Fruit fly (Drosophila melanogaster) whole organism, embryonic: ENCODE measurements around the gene unc-119.

Source experiments
- Bgb ChIP-seq: fragments of 200-800 bp; sonication (Bioruptor generic); IDR thresholded peaks from 2 replicates; pipeline ENCODE4 v1.3.6; 2022; ENCODE audit warnings: missing biosample characterization, missing genetic modification characterization; ENCODE audit not compliant: partially characterized antibody
- CG10321 ChIP-seq: fragments of 200-800 bp; sonication (Bioruptor generic); IDR thresholded peaks from 2 replicates; pipeline ENCODE4 v1.3.6; 2022; ENCODE audit warnings: missing biosample characterization, missing genetic modification characterization
- CG10543 ChIP-seq: fragments of 200-800 bp; sonication (Bioruptor generic); optimal IDR thresholded peaks from 3 replicates; lab custom pipeline; 2017; ENCODE audit warnings: missing biosample characterization, mild to moderate bottlenecking, missing genetic modification characterization, moderate library complexity
- CG11398 ChIP-seq: fragments of 200-800 bp; sonication (Bioruptor generic); optimal IDR thresholded peaks from 2 replicates; lab custom pipeline; 2016; ENCODE audit warnings: missing biosample characterization, missing genetic modification characterization
- CG12236 ChIP-seq: fragments of 200-800 bp; sonication (Bioruptor generic); optimal IDR thresholded peaks from 2 replicates; lab custom pipeline; 2016; ENCODE audit warnings: missing biosample characterization, missing genetic modification characterization
- CG13894 ChIP-seq: fragments of 200-800 bp; sonication (Bioruptor generic); optimal IDR thresholded peaks from 3 replicates; lab custom pipeline; 2018; ENCODE audit warnings: missing biosample characterization, mild to moderate bottlenecking, missing genetic modification characterization, moderate library complexity
- CG16813 ChIP-seq: fragments of 200-800 bp; sonication (Bioruptor generic); IDR thresholded peaks from 3 replicates; pipeline ENCODE4 v1.3.6; 2022; ENCODE audit warnings: missing biosample characterization, missing genetic modification characterization; ENCODE audit not compliant: partially characterized antibody
- CG30431 ChIP-seq: fragments of 200-800 bp; sonication (Bioruptor generic); optimal IDR thresholded peaks from 2 replicates; lab custom pipeline; 2017; ENCODE audit warnings: missing biosample characterization, missing genetic modification characterization
- CG4730 ChIP-seq: fragments of 200-800 bp; sonication (Bioruptor generic); IDR thresholded peaks from 2 replicates; pipeline ENCODE4 v1.3.6; 2022; ENCODE audit warnings: missing biosample characterization, missing genetic modification characterization
- CG6791 ChIP-seq: fragments of 200-800 bp; sonication (Bioruptor generic); IDR thresholded peaks from 3 replicates; pipeline ENCODE4 v1.3.6; 2022; ENCODE audit warnings: missing biosample characterization, missing genetic modification characterization; ENCODE audit not compliant: partially characterized antibody
- CG9727 ChIP-seq: fragments of 200-800 bp; sonication (Bioruptor generic); optimal IDR thresholded peaks from 3 replicates; lab custom pipeline; 2017; ENCODE audit warnings: missing biosample characterization, mild to moderate bottlenecking, missing genetic modification characterization
- CoRest ChIP-seq: fragments of 200-800 bp; sonication (Bioruptor generic); optimal IDR thresholded peaks from 3 replicates; lab custom pipeline; 2018; ENCODE audit warnings: missing biosample characterization, mild to moderate bottlenecking, missing genetic modification characterization, moderate library complexity
- Dip2 ChIP-seq: fragments of 200-800 bp; sonication (Bioruptor generic); IDR thresholded peaks from 2 replicates; pipeline ENCODE4 v1.3.6; 2022; ENCODE audit warnings: missing biosample characterization, missing genetic modification characterization
- Elba2 ChIP-seq: fragments of 200-800 bp; sonication (Bioruptor generic); optimal IDR thresholded peaks from 3 replicates; lab custom pipeline; 2016; ENCODE audit warnings: missing biosample characterization, missing genetic modification characterization
- HLH4C ChIP-seq: fragments of 200-800 bp; sonication (Bioruptor generic); IDR thresholded peaks from 3 replicates; pipeline ENCODE4 v1.3.6; 2022; ENCODE audit warnings: missing biosample characterization, missing genetic modification characterization; ENCODE audit not compliant: partially characterized antibody
- HLH54F ChIP-seq: fragments of 200-800 bp; sonication (Bioruptor generic); optimal IDR thresholded peaks from 3 replicates; lab custom pipeline; 2016; ENCODE audit warnings: missing biosample characterization, missing genetic modification characterization
- Hr39 ChIP-seq: fragments of >200 bp; optimal IDR thresholded peaks from 2 replicates; lab custom pipeline; 2017
- NFAT ChIP-seq: fragments of 200-800 bp; sonication (Bioruptor generic); IDR thresholded peaks from 2 replicates; pipeline ENCODE4 v1.3.6; 2022; ENCODE audit warnings: missing biosample characterization, missing genetic modification characterization
- Pdp1 ChIP-seq, 2 experiments: fragments of 200-800 bp; sonication (Bioruptor generic); optimal IDR thresholded peaks; 3 replicates each; lab custom pipeline; 2016; ENCODE audit warnings: missing biosample characterization in 2 of 2, missing genetic modification characterization in 2 of 2, mild to moderate bottlenecking in 1 of 2, moderate library complexity in 1 of 2
- Scr ChIP-seq: fragments of 200-800 bp; sonication (Bioruptor generic); IDR thresholded peaks from 2 replicates; pipeline ENCODE4 v1.3.6; 2022; ENCODE audit warnings: missing biosample characterization, missing genetic modification characterization; ENCODE audit not compliant: partially characterized antibody
- Sry-β ChIP-seq: fragments of 200-800 bp; sonication (Bioruptor generic); optimal IDR thresholded peaks from 2 replicates; lab custom pipeline; 2018; ENCODE audit warnings: missing biosample characterization, mild to moderate bottlenecking, missing genetic modification characterization, moderate library complexity
- Sry-δ ChIP-seq: fragments of 200-800 bp; sonication (Bioruptor generic); optimal IDR thresholded peaks from 2 replicates; lab custom pipeline; 2016; ENCODE audit warnings: missing biosample characterization, missing genetic modification characterization
- Trl ChIP-seq, 3 experiments: fragments of >200 bp in 2 of 3; fragments of 200-800 bp in 1 of 3; sonication (Bioruptor generic) in 1 of 3; optimal IDR thresholded peaks; 2 replicates in 1 of 3; 3 replicates in 2 of 3; lab custom pipeline; 2016 to 2017; ENCODE audit warnings: missing biosample characterization in 1 of 3, missing genetic modification characterization in 1 of 3
- YL-1 ChIP-seq: fragments of 200-800 bp; sonication (Bioruptor generic); optimal IDR thresholded peaks from 3 replicates; lab custom pipeline; 2017; ENCODE audit warnings: missing biosample characterization, mild to moderate bottlenecking, missing genetic modification characterization
- ase ChIP-seq: fragments of 200-800 bp; sonication (Bioruptor generic); IDR thresholded peaks from 3 replicates; pipeline ENCODE4 v1.3.6; 2022; ENCODE audit warnings: missing biosample characterization, missing genetic modification characterization
- ash1 ChIP-seq: fragments of 200-800 bp; sonication (Bioruptor generic); optimal IDR thresholded peaks from 2 replicates; lab custom pipeline; 2018; ENCODE audit warnings: missing biosample characterization, mild to moderate bottlenecking, missing genetic modification characterization
- cg ChIP-seq: fragments of 200-800 bp; sonication (Bioruptor generic); optimal IDR thresholded peaks from 3 replicates; lab custom pipeline; 2019; ENCODE audit warnings: missing biosample characterization, mild to moderate bottlenecking, missing genetic modification characterization, moderate library complexity
- chm ChIP-seq: fragments of 200-800 bp; sonication (Bioruptor generic); IDR thresholded peaks from 2 replicates; pipeline ENCODE4 v1.3.6; 2022; ENCODE audit warnings: missing biosample characterization, missing genetic modification characterization
- croc ChIP-seq: fragments of 200-800 bp; sonication (Bioruptor generic); conservative IDR thresholded peaks from 3 replicates; pipeline ENCODE4 v1.3.6; 2022; ENCODE audit warnings: missing biosample characterization, missing genetic modification characterization
- dimm ChIP-seq: fragments of 200-800 bp; sonication (Bioruptor generic); IDR thresholded peaks from 2 replicates; pipeline ENCODE4 v1.3.6; 2022; ENCODE audit warnings: missing biosample characterization, missing genetic modification characterization
- dm ChIP-seq: fragments of 200-800 bp; sonication (Bioruptor generic); optimal IDR thresholded peaks from 3 replicates; lab custom pipeline; 2016; ENCODE audit warnings: missing biosample characterization, missing genetic modification characterization
- dmrt99B ChIP-seq: fragments of 200-800 bp; sonication (Bioruptor generic); optimal IDR thresholded peaks from 2 replicates; lab custom pipeline; 2018; ENCODE audit warnings: missing biosample characterization, mild to moderate bottlenecking, missing genetic modification characterization, moderate library complexity
- gt ChIP-seq: fragments of 200-800 bp; sonication (Bioruptor generic); IDR thresholded peaks from 2 replicates; pipeline ENCODE4 v1.3.6; 2022; ENCODE audit warnings: missing biosample characterization, missing genetic modification characterization
- inv ChIP-seq: fragments of 200-800 bp; sonication (Bioruptor generic); IDR thresholded peaks from 2 replicates; pipeline ENCODE4 v1.3.6; 2022; ENCODE audit warnings: missing biosample characterization, missing genetic modification characterization; ENCODE audit not compliant: partially characterized antibody
- jumu ChIP-seq: fragments of 200-800 bp; sonication (Bioruptor generic); optimal IDR thresholded peaks from 3 replicates; lab custom pipeline; 2016; ENCODE audit warnings: missing biosample characterization, missing genetic modification characterization
- maf-S ChIP-seq: fragments of 200-800 bp; sonication (Bioruptor generic); optimal IDR thresholded peaks from 2 replicates; lab custom pipeline; 2016; ENCODE audit warnings: missing biosample characterization, missing genetic modification characterization
- rib ChIP-seq: fragments of 200-800 bp; sonication (Bioruptor generic); IDR thresholded peaks from 2 replicates; pipeline ENCODE4 v1.3.6; 2022; ENCODE audit warnings: missing biosample characterization, missing genetic modification characterization
- salm ChIP-seq: fragments of 200-800 bp; sonication (Bioruptor generic); optimal IDR thresholded peaks from 2 replicates; lab custom pipeline; 2018; ENCODE audit warnings: missing biosample characterization, mild to moderate bottlenecking, missing genetic modification characterization
- sd ChIP-seq: fragments of 200-800 bp; sonication (Bioruptor generic); optimal IDR thresholded peaks from 3 replicates; lab custom pipeline; 2018; ENCODE audit warnings: missing biosample characterization, mild to moderate bottlenecking, missing genetic modification characterization, moderate library complexity
- sima ChIP-seq: fragments of 200-800 bp; sonication (Bioruptor generic); optimal IDR thresholded peaks from 2 replicates; lab custom pipeline; 2016; ENCODE audit warnings: missing biosample characterization, missing genetic modification characterization
- tna ChIP-seq: fragments of 200-800 bp; sonication (Bioruptor generic); IDR thresholded peaks from 2 replicates; pipeline ENCODE4 v1.3.6; 2022; ENCODE audit warnings: missing biosample characterization, missing genetic modification characterization; ENCODE audit not compliant: partially characterized antibody
- trh ChIP-seq: fragments of 200-800 bp; sonication (Bioruptor generic); optimal IDR thresholded peaks from 2 replicates; lab custom pipeline; 2016; ENCODE audit warnings: missing biosample characterization, missing genetic modification characterization
- unc-4 ChIP-seq: fragments of 200-800 bp; sonication (Bioruptor generic); IDR thresholded peaks from 2 replicates; pipeline ENCODE4 v1.3.6; 2022; ENCODE audit warnings: missing biosample characterization, missing genetic modification characterization; ENCODE audit not compliant: partially characterized antibody
- vnd ChIP-seq: fragments of 200-800 bp; sonication (Bioruptor generic); IDR thresholded peaks from 3 replicates; pipeline ENCODE4 v1.3.6; 2022; ENCODE audit warnings: missing biosample characterization, missing genetic modification characterization; ENCODE audit not compliant: partially characterized antibody
- z ChIP-seq: fragments of 200-800 bp; sonication (Bioruptor generic); IDR thresholded peaks from 3 replicates; pipeline ENCODE4 v1.3.6; 2022; ENCODE audit warnings: missing biosample characterization, missing genetic modification characterization

unc-119 gene

DNA sequence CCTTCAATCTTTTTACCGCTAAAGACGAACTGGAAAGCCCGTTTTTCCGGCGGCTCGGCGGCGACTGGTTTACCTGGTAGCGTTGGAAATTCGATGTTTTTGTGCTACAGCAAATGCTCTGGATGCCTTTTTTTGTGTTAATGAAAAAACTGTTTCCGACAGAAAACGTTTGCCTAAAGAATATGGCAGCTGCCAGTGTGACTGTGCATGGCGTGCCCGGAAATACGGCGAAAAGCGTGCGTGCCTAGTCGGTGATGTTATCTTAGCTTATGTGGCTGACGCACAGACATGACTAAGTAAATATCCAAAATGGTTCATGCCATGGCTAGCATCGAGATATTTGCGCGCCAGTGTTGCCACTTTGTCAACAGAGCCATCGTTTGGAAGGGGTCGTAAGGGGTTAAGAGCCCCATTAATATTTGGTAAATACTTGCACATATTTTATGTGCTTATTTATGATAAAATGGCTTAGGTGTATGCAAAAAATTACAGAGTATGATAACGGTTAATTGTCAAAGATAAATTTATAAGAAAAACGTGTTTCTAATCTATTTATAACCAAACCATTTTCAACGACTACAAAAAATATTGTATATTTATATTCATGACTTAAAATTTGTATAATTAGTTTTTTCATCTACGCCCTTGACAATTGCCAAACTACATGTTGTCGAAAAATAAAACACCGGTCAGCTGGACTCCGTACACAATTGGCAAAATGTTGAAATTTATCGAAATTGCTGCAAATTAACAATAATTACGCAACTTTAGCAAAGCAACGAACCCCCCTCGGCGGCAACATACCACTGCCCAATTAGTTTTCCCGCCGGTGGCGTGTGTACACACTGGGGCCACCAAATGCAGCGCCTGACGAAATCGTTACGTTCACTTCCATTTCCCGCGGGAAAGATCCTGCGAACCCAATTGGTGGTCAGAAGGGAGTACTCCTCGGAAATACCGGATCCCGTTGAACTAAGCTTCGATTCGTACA is 4.8 kb downstream of the unc-119 start, which contains the start of gene CG2059 (continued):
- TF ChIP-seq trh (GFP tag; lab: Kevin White, UChicago) (no peak), gt (GFP tag; lab: Robert Waterston, UW) (peak; percentile 13; the same call in 1 of the 2 replicates), rib (peak; percentile 28; the same call in 1 of the 2 replicates), unc-4 (GFP tag; lab: Robert Waterston, UW) (no peak), dm (peak; percentile 84), z (no peak), CG10543 (GFP tag; lab: Kevin White, UChicago) (peak; percentile 34), salm (no peak), sima (no peak), croc (GFP tag; lab: Robert Waterston, UW) (0 out of 3 replicates have a peak, but pooled peaks have one; percentile 36), chm (GFP tag; lab: Robert Waterston, UW) (0 out of 2 replicates have a peak, but pooled peaks have one; percentile 35)

DNA sequence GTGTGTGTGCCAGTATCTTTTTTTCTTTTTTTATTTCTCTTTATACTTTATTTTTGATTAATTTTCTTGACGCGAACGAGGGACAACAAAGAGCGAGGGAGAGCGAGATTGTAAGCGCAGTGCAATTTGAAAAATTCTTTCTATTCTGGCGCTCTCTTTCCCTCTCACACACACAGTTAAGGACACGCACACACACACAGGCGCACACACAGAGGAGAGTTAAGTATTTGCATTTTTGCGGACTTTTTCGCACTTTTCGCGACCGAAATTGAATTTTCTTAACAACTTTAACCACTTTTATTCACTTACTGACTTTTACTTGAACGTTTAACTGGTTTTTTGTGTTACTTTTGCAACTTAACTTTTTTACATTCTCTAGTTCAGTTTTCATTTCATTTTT is 5.7 kb downstream of the unc-119 start:
- TF ChIP-seq Trl (optimal IDR thresholded peaks at IDR 0.05; lab: Kevin White, UChicago) = peak; percentile 44 to 73
- no peak for TF ChIP-seq Trl (GFP tag; optimal IDR thresholded peaks at IDR 0.05; lab: Kevin White, UChicago)
- peak; percentile 60 for TF ChIP-seq cg (GFP tag; lab: Kevin White, UChicago)
- no peak for TF ChIP-seq Hr39 (lab: Kevin White, UChicago)

DNA sequence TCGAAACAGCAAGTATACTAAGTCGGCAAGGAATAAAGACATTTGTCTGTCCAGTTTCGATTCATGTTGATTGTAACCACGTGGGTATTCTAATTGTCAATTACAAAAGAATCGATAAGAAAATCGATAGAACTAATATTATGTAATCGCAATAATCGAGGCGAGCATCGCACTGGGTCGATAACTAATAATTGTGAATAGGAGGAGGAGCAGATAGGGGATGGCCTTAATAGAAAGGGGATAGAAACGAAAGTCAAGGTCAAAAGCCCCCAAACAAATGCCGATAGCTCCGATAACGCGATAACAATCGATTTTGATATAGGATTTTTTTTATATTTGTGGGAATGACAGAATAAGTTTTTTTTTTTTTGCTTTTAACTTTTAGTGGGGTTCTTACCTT is 6.1 kb downstream of the unc-119 start:
- TF ChIP-seq CG13894 (tag; lab: Kevin White, UChicago) (no peak), CG4730 (GFP tag; lab: Robert Waterston, UW) (no peak), CG6791 (peak; percentile 49; the same call in 1 of the 3 replicates), dmrt99B (tag; lab: Kevin White, UChicago) (no peak), Sry-δ (GFP tag; lab: Kevin White, UChicago) (peak; percentile 16), HLH54F (no peak), tna (GFP tag; lab: Robert Waterston, UW) (peak; percentile 56), CG16813 (peak; percentile 56; the same call in 2 of the 3 replicates), Elba2 (GFP tag; lab: Kevin White, UChicago) (peak; percentile 26), YL-1 (GFP tag; lab: Kevin White, UChicago) (no peak), HLH4C (GFP tag; lab: Robert Waterston, UW) (peak; percentile 67), maf-S (no peak), jumu (GFP tag; lab: Kevin White, UChicago) (no peak), CG30431 (GFP tag; lab: Kevin White, UChicago) (no peak), ash1 (GFP tag; lab: Kevin White, UChicago) (no peak), CoRest (no peak), Pdp1 (GFP tag; optimal IDR thresholded peaks at IDR 0.05; lab: Kevin White, UChicago) (peak in 1 of 2 experiments; percentile 92), Bgb (peak; percentile 43; the same call in 1 of the 2 replicates), NFAT (GFP tag; lab: Robert Waterston, UW) (no peak), Sry-β (GFP tag; lab: Kevin White, UChicago) (no peak), ase (GFP tag; lab: Robert Waterston, UW) (no peak), CG9727 (GFP tag; lab: Kevin White, UChicago) (no peak), sd (no peak), vnd (GFP tag; lab: Robert Waterston, UW) (0 out of 3 replicates have a peak, but pooled peaks have one; percentile 30), Scr (GFP tag; lab: Robert Waterston, UW) (peak; percentile 52), CG10321 (no peak), inv (0 out of 2 replicates have a peak, but pooled peaks have one; percentile 36), CG11398 (GFP tag; lab: Kevin White, UChicago) (no peak), Dip2 (GFP tag; lab: Robert Waterston, UW) (no peak), CG12236 (GFP tag; lab: Kevin White, UChicago) (no peak), dimm (no peak)
